Worm (Caenorhabditis elegans) whole organism, L4 larva: ENCODE data around the gene str-262.
A peak's percentile ranks its signal among the peaks of the same experiment; 100 is the strongest.

Experiments used
- F10B5.3 ChIP-seq: sonication (generic microtip); optimal IDR thresholded peaks from 2 replicates; lab custom pipeline; 2016; ENCODE audit warnings: mild to moderate bottlenecking, missing genetic modification characterization, missing compliant biosample characterization
- F44E2.7 ChIP-seq: fragments of 200-800 bp; sonication (Bioruptor generic); IDR thresholded peaks from 2 replicates; pipeline ENCODE4 v2.1.2; 2022; ENCODE audit warnings: missing genetic modification characterization, missing compliant biosample characterization
- F49E8.2 ChIP-seq: sonication (generic microtip); optimal IDR thresholded peaks from 2 replicates; lab custom pipeline; 2016; ENCODE audit warnings: missing compliant biosample characterization, mild to moderate bottlenecking, missing genetic modification characterization, borderline replicate concordance
- R02D3.7 ChIP-seq: fragments of 150-350 bp; sonication (generic microtip); optimal IDR thresholded peaks from 3 replicates; lab custom pipeline; 2014; ENCODE audit warnings: missing biosample characterization, missing genetic modification characterization
- T20F7.1 ChIP-seq: fragments of 200-800 bp; sonication (Bioruptor generic); optimal IDR thresholded peaks from 2 replicates; lab custom pipeline; 2018; ENCODE audit warnings: mild to moderate bottlenecking, missing genetic modification characterization, missing compliant biosample characterization
- Y5F2A.4 ChIP-seq: fragments of 200-800 bp; sonication (Bioruptor generic); optimal IDR thresholded peaks from 2 replicates; lab custom pipeline; 2018; ENCODE audit warnings: mild to moderate bottlenecking, missing genetic modification characterization, missing compliant biosample characterization
- Y75B8A.6 ChIP-seq: fragments of 200-800 bp; sonication (Bioruptor generic); IDR thresholded peaks from 2 replicates; pipeline ENCODE4 v1.3.6; 2022; ENCODE audit warnings: missing genetic modification reagents, missing genetic modification characterization, missing compliant biosample characterization
- ZK337.2 ChIP-seq: fragments of 200-800 bp; sonication (Bioruptor generic); IDR thresholded peaks from 2 replicates; pipeline ENCODE4 v1.3.6; 2022; ENCODE audit warnings: missing genetic modification reagents, missing genetic modification characterization, missing compliant biosample characterization
- ZK546.5 ChIP-seq, 2 experiments: sonication (generic microtip); optimal IDR thresholded peaks; 2 replicates each; lab custom pipeline; 2017; ENCODE audit warnings: missing biosample characterization in 2 of 2, missing genetic modification characterization in 2 of 2
- aha-1 ChIP-seq: fragments of 150-350 bp; peaks from one replicate; lab custom pipeline; 2014; ENCODE audit warnings: missing biosample characterization, missing genetic modification characterization
- aly-2 ChIP-seq: sonication (generic microtip); optimal IDR thresholded peaks from 2 replicates; lab custom pipeline; 2018; ENCODE audit warnings: missing biosample characterization, missing genetic modification characterization
- arid-1 ChIP-seq: fragments of 200-800 bp; sonication (Bioruptor generic); conservative IDR thresholded peaks from 2 replicates; pipeline ENCODE4 v1.3.6; 2022; ENCODE audit warnings: missing genetic modification reagents, missing genetic modification characterization, missing compliant biosample characterization
- ceh-20 ChIP-seq: fragments of 200-800 bp; sonication (Bioruptor generic); IDR thresholded peaks from 2 replicates; pipeline ENCODE4 v1.3.6; 2022; ENCODE audit warnings: missing genetic modification reagents, missing genetic modification characterization, missing compliant biosample characterization
- ceh-82 ChIP-seq: sonication (generic microtip); optimal IDR thresholded peaks from 2 replicates; lab custom pipeline; 2017; ENCODE audit warnings: missing biosample characterization, missing genetic modification characterization
- daf-12 ChIP-seq: fragments of 150-350 bp; optimal IDR thresholded peaks from 2 replicates; lab custom pipeline; 2014; ENCODE audit warnings: missing biosample characterization, missing genetic modification reagents, missing genetic modification characterization
- daf-16 ChIP-seq, 3 experiments: sonication (generic microtip); optimal IDR thresholded peaks; 2 replicates each; lab custom pipeline; 2016 to 2017; ENCODE audit warnings: missing genetic modification characterization in 3 of 3, missing genetic modification reagents in 3 of 3, mild to moderate bottlenecking in 2 of 3, missing compliant biosample characterization in 2 of 3, missing biosample characterization in 1 of 3, moderate library complexity in 1 of 3
- dmd-6 ChIP-seq: fragments of 200-800 bp; sonication (Bioruptor generic); IDR thresholded peaks from 2 replicates; pipeline ENCODE4 v1.3.6; 2022; ENCODE audit warnings: missing genetic modification reagents, missing genetic modification characterization, missing compliant biosample characterization
- dmd-8 ChIP-seq: fragments of 200-800 bp; sonication (Bioruptor generic); IDR thresholded peaks from 2 replicates; pipeline ENCODE4 v1.3.6; 2022; ENCODE audit warnings: missing genetic modification characterization, missing compliant biosample characterization
- dmd-9 ChIP-seq: fragments of 200-800 bp; sonication (Bioruptor generic); IDR thresholded peaks from 2 replicates; pipeline ENCODE4 v1.3.6; 2022; ENCODE audit warnings: missing genetic modification reagents, missing genetic modification characterization, missing compliant biosample characterization
- dpl-1 ChIP-seq: fragments of 150-350 bp; optimal IDR thresholded peaks from 2 replicates; lab custom pipeline; 2014; ENCODE audit warnings: missing biosample characterization, missing genetic modification reagents, missing genetic modification characterization
- duxl-1 ChIP-seq: sonication (generic microtip); optimal IDR thresholded peaks from 2 replicates; lab custom pipeline; 2016; ENCODE audit warnings: mild to moderate bottlenecking, missing genetic modification characterization, moderate library complexity, missing compliant biosample characterization; ENCODE audit not compliant: poor library complexity
- dve-1 ChIP-seq: sonication (generic microtip); optimal IDR thresholded peaks from 2 replicates; lab custom pipeline; 2017; ENCODE audit warnings: antibody characterized with exemption, mild to moderate bottlenecking, missing genetic modification characterization, missing compliant biosample characterization; ENCODE audit not compliant: insufficient read depth
- hif-1 ChIP-seq, 2 experiments: sonication (generic microtip); optimal IDR thresholded peaks; 2 replicates each; lab custom pipeline; 2016 to 2017; ENCODE audit warnings: missing compliant biosample characterization in 2 of 2, missing genetic modification characterization in 2 of 2, missing genetic modification reagents in 2 of 2, missing genotype in 2 of 2, mild to moderate bottlenecking in 1 of 2
- jun-1 ChIP-seq: fragments of 150-350 bp; optimal IDR thresholded peaks from 2 replicates; lab custom pipeline; 2014; ENCODE audit warnings: missing biosample characterization, missing genetic modification reagents, missing genetic modification characterization
- lim-7 ChIP-seq: fragments of 200-800 bp; sonication (Bioruptor generic); IDR thresholded peaks from 2 replicates; pipeline ENCODE4 v1.3.6; 2022; ENCODE audit warnings: missing genetic modification characterization, missing compliant biosample characterization
- lin-13 ChIP-seq: fragments of 150-350 bp; optimal IDR thresholded peaks from 2 replicates; lab custom pipeline; 2014; ENCODE audit warnings: missing biosample characterization, missing genetic modification reagents, missing genetic modification characterization
- lin-15B ChIP-seq: fragments of 150-350 bp; sonication (generic microtip); optimal IDR thresholded peaks from 3 replicates; lab custom pipeline; 2014; ENCODE audit warnings: missing biosample characterization, missing genetic modification characterization
- lin-38 ChIP-seq: fragments of 200-800 bp; sonication (Bioruptor generic); IDR thresholded peaks from 2 replicates; pipeline ENCODE4 v1.3.6; 2022; ENCODE audit warnings: missing genetic modification reagents, missing genetic modification characterization, missing compliant biosample characterization
- lsy-2 ChIP-seq, 2 experiments: fragments of 150-350 bp in 1 of 2; sonication (generic microtip) in 1 of 2; optimal IDR thresholded peaks; 2 replicates each; lab custom pipeline; 2014 to 2017; ENCODE audit warnings: missing biosample characterization in 2 of 2, missing genetic modification characterization in 2 of 2
- madf-5 ChIP-seq, 2 experiments: fragments of 200-800 bp; sonication (Bioruptor generic); IDR thresholded peaks; 2 replicates each; pipeline ENCODE4 v1.3.6; 2022; ENCODE audit warnings: missing compliant biosample characterization in 2 of 2, missing genetic modification characterization in 2 of 2
- madf-9 ChIP-seq: fragments of 200-800 bp; sonication (Bioruptor generic); conservative IDR thresholded peaks from 2 replicates; pipeline ENCODE4 v1.3.6; 2022; ENCODE audit warnings: missing genetic modification reagents, missing genetic modification characterization, missing compliant biosample characterization
- mxl-2 ChIP-seq: fragments of 200-800 bp; sonication (Bioruptor generic); conservative IDR thresholded peaks from 2 replicates; pipeline ENCODE4 v1.3.6; 2022; ENCODE audit warnings: missing genetic modification reagents, missing genetic modification characterization, missing compliant biosample characterization
- nhr-111 ChIP-seq: fragments of 200-800 bp; sonication (Bioruptor generic); optimal IDR thresholded peaks from 2 replicates; lab custom pipeline; 2018; ENCODE audit warnings: mild to moderate bottlenecking, missing genetic modification characterization, missing compliant biosample characterization
- nhr-237 ChIP-seq: sonication (generic microtip); optimal IDR thresholded peaks from 2 replicates; lab custom pipeline; 2017; ENCODE audit warnings: missing biosample characterization, missing genetic modification characterization
- nhr-42 ChIP-seq: fragments of 200-800 bp; sonication (Bioruptor generic); IDR thresholded peaks from 2 replicates; pipeline ENCODE4 v1.3.6; 2022; ENCODE audit warnings: missing genetic modification characterization, missing compliant biosample characterization
- nhr-6 ChIP-seq: fragments of 150-350 bp; optimal IDR thresholded peaks from 2 replicates; lab custom pipeline; 2014; ENCODE audit warnings: missing biosample characterization, missing genetic modification characterization
- nhr-76 ChIP-seq: fragments of 150-350 bp; optimal IDR thresholded peaks from 2 replicates; lab custom pipeline; 2014; ENCODE audit warnings: missing biosample characterization, missing genetic modification characterization
- nhr-77 ChIP-seq: fragments of 150-350 bp; optimal IDR thresholded peaks from 2 replicates; lab custom pipeline; 2014; ENCODE audit warnings: missing biosample characterization, missing genetic modification characterization
- php-3 ChIP-seq: fragments of 200-800 bp; sonication (Bioruptor generic); IDR thresholded peaks from 2 replicates; pipeline ENCODE4 v1.3.6; 2022; ENCODE audit warnings: missing genetic modification reagents, missing genetic modification characterization, missing compliant biosample characterization
- rbr-2 ChIP-seq: sonication (generic microtip); optimal IDR thresholded peaks from 2 replicates; lab custom pipeline; 2016; ENCODE audit warnings: missing genotype, missing genetic modification characterization, missing compliant biosample characterization
- sdz-12 ChIP-seq: fragments of 200-800 bp; sonication (Bioruptor generic); optimal IDR thresholded peaks from 2 replicates; lab custom pipeline; 2018; ENCODE audit warnings: mild to moderate bottlenecking, missing genetic modification characterization, missing compliant biosample characterization
- set-16 ChIP-seq: fragments of 200-800 bp; sonication (Bioruptor generic); IDR thresholded peaks from 2 replicates; pipeline ENCODE4 v1.3.6; 2022; ENCODE audit warnings: missing genetic modification reagents, missing genetic modification characterization, missing compliant biosample characterization
- tag-97 ChIP-seq: fragments of 200-800 bp; sonication (Bioruptor generic); IDR thresholded peaks from 2 replicates; pipeline ENCODE4 v1.3.6; 2022; ENCODE audit warnings: missing genetic modification characterization, missing compliant biosample characterization
- tra-1 ChIP-seq: fragments of 200-800 bp; sonication (Bioruptor generic); IDR thresholded peaks from 2 replicates; pipeline ENCODE4 v1.3.6; 2022; ENCODE audit warnings: missing genetic modification reagents, missing genetic modification characterization, missing compliant biosample characterization
- unc-39 ChIP-seq: sonication (generic microtip); optimal IDR thresholded peaks from 2 replicates; lab custom pipeline; 2017; ENCODE audit warnings: missing biosample characterization, missing genetic modification characterization
- vab-7 ChIP-seq: fragments of 200-800 bp; sonication (Bioruptor generic); IDR thresholded peaks from 2 replicates; pipeline ENCODE4 v1.3.6; 2022; ENCODE audit warnings: missing genetic modification reagents, missing genetic modification characterization, missing compliant biosample characterization
- zfp-2 ChIP-seq: sonication (generic microtip); optimal IDR thresholded peaks from 2 replicates; lab custom pipeline; 2016; ENCODE audit warnings: mild to moderate bottlenecking, missing genetic modification characterization, missing compliant biosample characterization
- zip-11 ChIP-seq: fragments of 200-800 bp; sonication (Bioruptor generic); IDR thresholded peaks from 2 replicates; pipeline ENCODE4 v1.3.6; 2022; ENCODE audit warnings: missing genetic modification characterization, missing compliant biosample characterization
- zip-2 ChIP-seq: fragments of 150-350 bp; optimal IDR thresholded peaks from 2 replicates; lab custom pipeline; 2014; ENCODE audit warnings: missing biosample characterization, missing genetic modification characterization

Gene str-262

DNA sequence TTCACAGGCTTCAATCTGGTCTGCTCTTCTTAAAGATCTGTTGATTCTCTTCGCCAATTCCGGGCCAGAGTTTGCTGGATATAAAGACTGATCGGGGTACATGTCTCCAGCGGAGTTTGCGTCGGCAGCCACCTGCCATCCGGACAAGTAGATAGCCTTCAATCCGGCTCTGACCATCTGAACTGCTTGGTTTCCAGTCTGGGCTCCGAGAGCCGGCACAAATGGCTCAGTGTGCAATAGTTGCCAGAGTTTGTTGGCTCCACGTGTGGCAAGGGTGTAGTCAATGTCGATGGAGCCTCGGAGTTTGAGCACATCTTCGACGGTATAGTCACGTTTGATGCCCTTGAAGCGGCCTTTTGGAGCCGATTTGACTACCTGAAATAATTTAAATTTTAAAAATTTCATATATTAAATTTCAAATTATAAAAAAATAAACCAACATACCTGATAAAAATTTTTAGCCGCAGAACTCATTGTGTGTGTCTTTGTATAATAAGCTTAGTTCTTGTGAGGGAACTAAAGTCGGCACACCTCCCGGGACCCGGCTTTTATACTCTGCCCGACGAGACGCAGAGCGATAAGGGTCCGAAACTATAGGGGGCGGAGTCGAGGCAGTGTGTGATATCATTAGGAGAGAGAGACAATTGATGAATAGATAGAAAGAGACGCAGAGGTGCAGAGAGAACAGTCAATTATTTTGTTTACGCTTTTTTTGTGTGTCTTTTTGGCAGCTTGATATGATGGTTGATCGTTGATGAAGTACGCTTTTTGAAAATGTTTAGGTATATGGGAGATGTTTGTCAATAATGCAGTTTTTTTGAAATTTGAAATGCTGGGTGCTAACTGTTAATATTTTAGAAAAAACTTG, 24.9 kb downstream of the str-262 start, which contains the start of the genes icl-1 and srh-2 (continued):
- peak; percentile 84 for TF ChIP-seq sdz-12 (GFP tag; lab: Kevin White, UChicago)
- TF ChIP-seq aly-2: no peak
- TF ChIP-seq lin-15B (tag; lab: Kevin White, UChicago): no peak
- no peak for TF ChIP-seq php-3 (GFP tag; lab: Robert Waterston, UW)
- TF ChIP-seq ZK546.5 (tag; optimal IDR thresholded peaks at IDR 0.05; lab: Kevin White, UChicago): no peak
- TF ChIP-seq dve-1 (tag; lab: Kevin White, UChicago): peak; percentile 85
- TF ChIP-seq dpl-1 (GFP tag; lab: Kevin White, UChicago): peak; percentile 1
- peak; percentile 9; the same call in 1 of the 2 replicates for TF ChIP-seq ceh-20
- no peak for TF ChIP-seq daf-12 (tag; lab: Kevin White, UChicago)
- no peak for TF ChIP-seq zfp-2
- TF ChIP-seq duxl-1 (tag; lab: Kevin White, UChicago): peak; percentile 65
- TF ChIP-seq madf-9 (GFP tag; lab: Robert Waterston, UW): no peak
- TF ChIP-seq dmd-9: no peak
- TF ChIP-seq jun-1 (tag; lab: Kevin White, UChicago): no peak
- TF ChIP-seq lin-38 (GFP tag; lab: Robert Waterston, UW): no peak; the same call in 1 of the 2 replicates
- peak; percentile 29 for TF ChIP-seq nhr-77 (tag; lab: Kevin White, UChicago)
- TF ChIP-seq unc-39 (tag; lab: Kevin White, UChicago): no peak
- no peak; the same call in 1 of the 2 replicates for TF ChIP-seq dmd-8 (GFP tag; lab: Robert Waterston, UW)
- no peak for TF ChIP-seq ZK337.2
- TF ChIP-seq lsy-2 (tag; optimal IDR thresholded peaks at IDR 0.05; lab: Kevin White, UChicago): peak in 1 of 2 experiments; percentile 47
- no peak for TF ChIP-seq ceh-82
- no peak for TF ChIP-seq rbr-2 (tag; lab: Kevin White, UChicago)
- TF ChIP-seq T20F7.1 (GFP tag; lab: Kevin White, UChicago): peak; percentile 24
- no peak for TF ChIP-seq lim-7 (GFP tag; lab: Robert Waterston, UW)
- TF ChIP-seq tag-97 (GFP tag; lab: Robert Waterston, UW): no peak
- TF ChIP-seq dmd-6 (GFP tag; lab: Robert Waterston, UW): peak; percentile 32; the same call in 1 of the 2 replicates
- 0 out of 2 replicates have a peak, but pooled peaks have one; percentile 46 for TF ChIP-seq nhr-42 (GFP tag; lab: Robert Waterston, UW)
- no peak; the same call in 1 of the 2 replicates for TF ChIP-seq Y75B8A.6
- TF ChIP-seq F49E8.2 (tag; lab: Kevin White, UChicago): no peak
- TF ChIP-seq nhr-76: no peak
- TF ChIP-seq set-16 (GFP tag; lab: Robert Waterston, UW): peak; percentile 76
- peak; percentile 65 for TF ChIP-seq Y5F2A.4 (GFP tag; lab: Kevin White, UChicago)
- TF ChIP-seq zip-11: 0 out of 2 replicates have a peak, but pooled peaks have one; percentile 16
- TF ChIP-seq aha-1 (tag; lab: Kevin White, UChicago): peak; percentile 90
- TF ChIP-seq lin-13: no peak
- no peak for TF ChIP-seq nhr-237 (tag; lab: Kevin White, UChicago)
- TF ChIP-seq arid-1 (GFP tag; lab: Robert Waterston, UW): no peak; the same call in none of the 2 replicates
- no peak for TF ChIP-seq hif-1 (tag; optimal IDR thresholded peaks at IDR 0.05; lab: Kevin White, UChicago)
- TF ChIP-seq tra-1: no peak; the same call in 1 of the 2 replicates
- TF ChIP-seq daf-16 (GFP tag; optimal IDR thresholded peaks at IDR 0.05; lab: Kevin White, UChicago): peak; percentile 50 to 83
- peak; percentile 97 for TF ChIP-seq daf-16 (tag; optimal IDR thresholded peaks at IDR 0.05; lab: Kevin White, UChicago)
- no peak for TF ChIP-seq vab-7 (GFP tag; lab: Robert Waterston, UW)
- TF ChIP-seq zip-2 (tag; lab: Kevin White, UChicago): no peak
- TF ChIP-seq R02D3.7 (tag; lab: Kevin White, UChicago): no peak
- TF ChIP-seq F44E2.7 (GFP tag; lab: Robert Waterston, UW): no peak
- TF ChIP-seq madf-5 (GFP tag; IDR thresholded peaks at IDR 0.05; lab: Robert Waterston, UW): 0 out of 4 replicates have a peak, but pooled peaks of 1 of the 2 experiments have one; percentile 25
- no peak for TF ChIP-seq F10B5.3 (tag; lab: Kevin White, UChicago)
- TF ChIP-seq nhr-111: peak; percentile 82
- TF ChIP-seq nhr-6: peak; percentile 60
- TF ChIP-seq mxl-2: no peak
